Worm (Caenorhabditis elegans): ENCODE measurements around the gene B0034.7.

Gene B0034.7

DNA sequence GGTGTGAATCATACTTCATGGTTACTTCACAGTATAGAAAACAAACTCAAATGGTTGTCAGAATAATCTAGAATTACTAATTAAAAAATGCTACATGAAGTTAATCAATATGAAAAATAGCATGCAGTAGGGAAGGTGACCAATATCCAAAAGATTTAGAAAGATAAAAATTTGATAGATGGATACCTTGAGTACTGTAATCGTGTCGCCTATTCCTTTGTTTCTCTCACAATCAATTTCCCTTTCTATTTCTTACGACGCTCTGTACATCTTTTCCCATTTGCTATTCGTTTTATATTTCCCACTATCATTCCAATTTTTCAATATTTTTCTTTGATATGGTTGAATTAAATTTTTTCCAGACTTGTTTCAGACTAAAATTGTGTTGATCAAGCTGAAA is at the start of gene B0034.7:
Gene B0034.7 (plus strand): TSS at position 301 of the 400 bp plus-strand sequence.
- TF ChIP-seq W03F9.2 (tag; optimal IDR thresholded peaks at IDR 0.05), result no peak
- no peak for TF ChIP-seq dao-5 (tag; optimal IDR thresholded peaks at IDR 0.05)
- no peak for TF ChIP-seq him-1 (tag; optimal IDR thresholded peaks at IDR 0.05)

DNA sequence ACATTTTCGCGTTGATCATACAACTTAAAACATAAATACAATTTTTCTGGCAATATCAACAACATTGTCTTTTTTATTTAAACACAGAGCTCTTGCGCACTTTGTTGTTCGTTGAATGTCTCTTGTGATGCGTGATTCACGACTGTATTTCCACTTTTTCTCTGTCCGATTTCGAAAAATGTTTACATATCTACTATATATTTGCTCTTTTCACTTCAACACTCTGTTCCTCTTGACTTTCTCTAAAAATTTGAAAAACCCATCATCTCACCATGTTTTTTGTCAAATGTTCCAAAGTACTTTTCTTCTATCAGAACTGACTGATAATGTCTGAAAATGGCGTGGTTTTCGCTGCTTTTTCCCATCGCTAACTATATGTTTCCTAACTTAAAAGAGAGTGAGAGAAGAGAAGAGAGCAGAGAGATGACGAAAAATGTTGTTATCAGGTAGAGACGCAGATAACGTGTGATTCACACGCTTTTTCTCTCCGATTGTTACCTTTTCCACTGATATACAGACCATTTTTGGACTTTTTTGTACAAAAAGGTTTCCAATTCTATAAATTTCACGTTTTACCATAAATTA is 49.4 kb upstream of the B0034.7 start:
- TF ChIP-seq W03F9.2 (tag; optimal IDR thresholded peaks at IDR 0.05) (no peak), him-1 (tag; optimal IDR thresholded peaks at IDR 0.05) (no peak)

DNA sequence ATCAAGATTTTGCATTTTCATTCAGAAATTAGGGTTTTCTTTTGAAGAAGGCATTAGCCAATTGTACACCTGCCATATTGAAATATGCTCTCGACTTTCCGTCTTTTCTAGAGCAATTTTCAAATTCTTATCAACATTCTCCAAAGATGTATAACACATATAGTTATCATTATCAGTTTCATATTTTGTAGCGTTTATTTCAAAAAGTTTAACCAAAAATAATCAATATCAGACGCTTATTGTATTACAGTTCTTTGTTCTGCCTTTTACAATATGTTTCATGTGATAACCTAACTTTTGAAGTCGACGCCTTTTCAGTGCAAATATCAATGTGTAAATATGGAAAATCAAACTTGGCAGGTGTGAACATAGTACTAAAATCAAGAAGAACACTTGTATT is 47.5 kb upstream of the B0034.7 start:
- TF ChIP-seq W03F9.2 (tag; optimal IDR thresholded peaks at IDR 0.05) (no peak), him-1 (tag; optimal IDR thresholded peaks at IDR 0.05) (no peak), dao-5 (tag; optimal IDR thresholded peaks at IDR 0.05) (no peak)

- TF ChIP-seq W03F9.2 (tag; optimal IDR thresholded peaks at IDR 0.05) (no peak), dao-5 (tag; optimal IDR thresholded peaks at IDR 0.05) (no peak), him-1 (tag; optimal IDR thresholded peaks at IDR 0.05) (no peak)
Measured at ce11 chrII:5917010-5917472, 44.4 kb upstream of the B0034.7 start, which contains the start of gene frh-1. frh-1 (plus strand) TSS chrII:5917422.

DNA sequence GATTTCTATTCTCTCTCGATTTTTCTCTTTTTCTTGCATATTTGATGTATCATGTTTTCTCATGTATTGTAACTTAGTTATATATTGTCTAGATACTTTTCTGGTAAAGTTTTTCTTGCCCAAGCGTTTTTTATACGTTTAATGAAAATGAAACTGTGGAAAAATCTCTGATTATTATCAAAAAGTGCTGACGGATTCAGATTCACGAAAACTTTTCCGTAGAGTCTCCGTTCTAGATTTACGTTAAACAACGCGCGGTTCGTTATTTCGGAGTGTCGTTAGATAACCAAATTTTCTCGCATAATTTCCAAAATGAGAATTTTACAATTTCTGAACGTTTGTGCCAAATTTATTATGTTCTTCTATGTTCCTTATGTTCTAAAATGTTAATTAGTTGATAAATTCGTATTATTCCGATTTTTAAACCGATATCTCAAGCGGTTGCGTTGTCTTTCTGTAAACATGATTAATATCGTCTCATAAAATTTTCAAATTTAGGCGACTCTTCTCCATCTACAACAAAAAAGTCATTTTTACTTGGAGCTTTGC is 43.2 kb upstream of the B0034.7 start, which contains the start of gene ptp-2:
Gene ptp-2 (plus strand): TSS at position 499 of the 549 bp plus-strand sequence.
- TF ChIP-seq him-1 (tag; optimal IDR thresholded peaks at IDR 0.05) (no peak), dao-5 (tag; optimal IDR thresholded peaks at IDR 0.05) (no peak), W03F9.2 (tag; optimal IDR thresholded peaks at IDR 0.05) (peak; percentile 36)

ce11 chrII:5921620-5922019 is 39.8 kb upstream of the B0034.7 start, which contains the start of gene vrk-1:
vrk-1 (plus strand) TSS chrII:5921967.
- no peak for TF ChIP-seq dao-5 (tag; optimal IDR thresholded peaks at IDR 0.05)
- no peak for TF ChIP-seq W03F9.2 (tag; optimal IDR thresholded peaks at IDR 0.05)
- no peak for TF ChIP-seq him-1 (tag; optimal IDR thresholded peaks at IDR 0.05)

DNA sequence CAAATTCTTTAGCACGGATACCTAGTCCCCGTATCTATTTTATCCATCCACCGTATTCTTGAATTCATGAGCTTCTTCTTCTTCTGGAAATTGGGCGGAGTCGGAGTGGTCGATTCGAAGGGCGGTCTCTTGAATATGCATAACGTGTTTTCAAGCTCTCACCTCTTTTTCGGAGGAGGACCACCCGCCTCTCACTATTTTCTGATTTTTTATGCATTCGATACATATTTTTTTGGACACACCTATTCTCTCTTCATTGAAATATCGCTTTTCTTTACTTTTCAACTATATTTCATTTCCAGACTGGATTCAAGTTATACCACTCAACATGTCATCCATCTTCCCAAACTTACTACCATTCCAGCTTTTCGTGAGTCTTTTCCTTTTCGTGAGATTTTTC is 32.9 kb upstream of the B0034.7 start, which contains the start of gene egl-44:
Gene egl-44 (plus strand): TSS at position 301 of the 400 bp plus-strand sequence.
- TF ChIP-seq him-1 (tag; optimal IDR thresholded peaks at IDR 0.05), result no peak
- no peak for TF ChIP-seq W03F9.2 (tag; optimal IDR thresholded peaks at IDR 0.05)
- no peak for TF ChIP-seq dao-5 (tag; optimal IDR thresholded peaks at IDR 0.05)

DNA sequence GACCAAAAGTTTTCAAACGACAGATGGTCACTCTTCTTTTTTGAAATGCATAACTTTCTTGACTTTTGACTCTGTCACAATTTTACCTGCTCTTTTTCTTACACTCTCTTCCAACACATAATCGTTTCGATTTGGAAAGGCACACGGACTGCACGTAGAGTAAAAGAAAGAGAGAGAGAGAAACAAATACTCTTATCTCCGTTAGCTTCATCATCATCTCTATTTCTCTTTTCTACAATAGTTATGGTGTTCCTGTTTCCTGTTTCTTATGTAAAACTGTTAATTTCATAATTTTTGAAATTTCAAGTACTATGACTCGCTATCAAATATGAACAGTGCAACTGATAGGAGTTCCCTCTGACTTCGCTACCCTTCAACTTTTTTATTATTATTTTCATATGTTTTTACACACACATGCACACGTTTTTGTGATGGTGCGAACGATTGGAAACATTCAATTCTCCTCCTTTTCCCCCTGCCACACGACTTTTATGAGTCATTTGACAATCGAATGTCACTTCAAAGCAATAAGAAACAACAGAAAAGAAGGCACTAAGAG is 31.2 kb upstream of the B0034.7 start:
- TF ChIP-seq W03F9.2 (tag; optimal IDR thresholded peaks at IDR 0.05) (peak; percentile 55), dao-5 (tag; optimal IDR thresholded peaks at IDR 0.05) (no peak)

ce11 chrII:5931109-5931508 is 30.3 kb upstream of the B0034.7 start:
- TF ChIP-seq dao-5 (tag; optimal IDR thresholded peaks at IDR 0.05) (peak; percentile 25), W03F9.2 (tag; optimal IDR thresholded peaks at IDR 0.05) (no peak)

DNA sequence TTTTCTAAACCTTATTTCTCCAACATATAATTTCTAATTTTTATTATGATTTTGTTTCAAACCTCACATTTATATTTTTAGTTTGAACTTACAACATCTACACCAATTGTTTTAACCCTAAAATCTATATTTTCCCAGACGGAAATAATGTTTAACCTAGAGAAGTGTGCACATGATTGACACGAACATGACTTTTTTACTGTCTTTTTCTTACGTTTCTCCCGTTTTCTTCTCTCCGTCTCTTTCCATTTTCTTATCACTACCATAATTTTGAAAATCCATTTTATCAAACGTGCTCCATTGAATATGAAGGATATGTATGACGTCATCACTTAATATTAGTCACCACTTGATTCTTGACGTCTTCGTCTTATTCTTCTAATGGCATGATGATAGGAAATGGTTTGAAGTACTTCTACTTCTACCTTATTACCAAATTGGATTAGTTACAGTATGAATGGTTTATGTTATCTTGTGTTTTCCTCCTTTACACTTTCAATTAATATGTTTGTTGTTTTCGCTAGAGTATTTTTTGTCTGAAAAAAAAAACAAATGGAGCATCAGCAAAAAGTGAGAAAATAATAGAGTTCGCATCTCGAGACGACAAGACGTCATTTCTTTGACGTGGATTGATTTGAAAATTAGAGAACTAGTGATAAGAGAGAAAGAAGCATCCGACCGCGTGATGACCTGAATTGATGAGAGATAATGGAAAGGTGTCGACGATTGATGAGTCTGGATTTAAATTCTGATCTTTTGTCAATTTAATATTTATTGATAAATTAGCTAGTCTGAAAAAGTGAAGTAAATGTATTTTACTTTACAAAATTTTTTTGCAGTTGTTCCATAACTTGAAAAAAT is 29.3 kb upstream of the B0034.7 start:
- TF ChIP-seq dao-5 (tag; optimal IDR thresholded peaks at IDR 0.05) (no peak), him-1 (tag; optimal IDR thresholded peaks at IDR 0.05) (no peak), W03F9.2 (tag; optimal IDR thresholded peaks at IDR 0.05) (no peak)

- no peak for TF ChIP-seq dao-5 (tag; optimal IDR thresholded peaks at IDR 0.05)
- TF ChIP-seq him-1 (tag; optimal IDR thresholded peaks at IDR 0.05), result no peak
- TF ChIP-seq W03F9.2 (tag; optimal IDR thresholded peaks at IDR 0.05), result no peak
Measured at ce11 chrII:5933133-5933532, 28.3 kb upstream of the B0034.7 start.

DNA sequence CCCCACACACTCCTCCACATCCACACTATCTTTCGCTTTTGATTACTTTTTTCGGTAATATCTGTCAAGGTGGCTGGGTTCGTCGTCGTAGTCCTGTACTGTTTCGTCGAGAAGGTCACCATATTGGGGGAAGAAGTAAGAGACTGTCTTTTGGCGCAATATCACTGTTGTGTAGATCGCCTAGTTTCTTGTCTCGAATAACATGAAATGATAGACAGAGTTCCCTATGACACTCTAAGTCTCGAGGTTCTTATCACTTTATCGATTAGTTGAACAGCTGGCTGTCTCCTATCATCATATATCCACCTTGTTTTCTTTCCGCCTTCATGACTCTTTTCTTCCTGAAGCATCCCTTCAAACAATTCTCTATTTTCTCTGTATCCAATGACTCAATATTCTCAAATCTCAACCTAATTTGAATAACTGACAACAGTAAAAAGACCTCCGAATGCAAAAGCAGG is 27.4 kb upstream of the B0034.7 start:
- TF ChIP-seq dao-5 (tag; optimal IDR thresholded peaks at IDR 0.05) (no peak), W03F9.2 (tag; optimal IDR thresholded peaks at IDR 0.05) (no peak), him-1 (tag; optimal IDR thresholded peaks at IDR 0.05) (no peak)

DNA sequence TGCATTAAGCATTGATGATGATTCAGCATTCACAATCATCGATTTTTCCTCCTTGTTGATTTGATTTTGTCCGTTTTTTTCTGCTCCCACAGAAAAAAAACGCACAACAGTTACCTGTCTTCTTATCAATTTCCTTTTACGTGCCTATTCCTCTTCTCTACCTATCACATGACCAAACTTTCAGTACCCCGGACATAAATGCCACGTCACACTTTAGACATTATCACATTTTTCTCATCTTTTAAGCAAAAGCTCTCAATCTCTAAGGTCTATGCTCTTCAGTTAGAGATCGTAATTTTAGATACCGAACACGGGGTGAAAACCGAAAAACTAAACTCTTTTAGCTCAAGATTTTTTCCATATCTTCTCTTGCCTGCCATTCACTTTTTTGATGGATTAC is 25.4 kb upstream of the B0034.7 start:
- TF ChIP-seq dao-5 (tag; optimal IDR thresholded peaks at IDR 0.05) (no peak), him-1 (tag; optimal IDR thresholded peaks at IDR 0.05) (no peak), W03F9.2 (tag; optimal IDR thresholded peaks at IDR 0.05) (no peak)

DNA sequence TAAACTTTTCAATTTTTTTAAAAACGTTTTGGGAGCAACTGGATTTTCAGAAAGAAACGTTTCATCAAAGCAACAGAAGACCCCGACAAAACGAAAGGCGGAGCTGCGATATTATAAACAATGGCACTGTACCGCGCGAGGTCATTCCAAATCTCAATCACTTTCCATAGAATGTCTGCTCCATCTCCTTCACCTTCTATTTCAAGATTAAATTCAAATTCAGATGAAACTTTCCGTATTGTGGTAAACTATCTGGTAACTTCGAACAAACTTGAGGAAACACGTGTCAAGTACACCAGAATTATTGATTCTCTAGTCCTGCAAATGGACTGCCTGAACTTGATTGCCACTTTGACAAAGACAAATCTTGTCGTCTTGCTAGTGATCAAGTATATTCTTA is 20.6 kb upstream of the B0034.7 start, which contains the start of gene F28B12.6:
Gene F28B12.6 (plus strand): TSS at position 49 of the 400 bp plus-strand sequence.
- no peak for TF ChIP-seq dao-5 (tag; optimal IDR thresholded peaks at IDR 0.05)
- TF ChIP-seq him-1 (tag; optimal IDR thresholded peaks at IDR 0.05), result no peak
- TF ChIP-seq W03F9.2 (tag; optimal IDR thresholded peaks at IDR 0.05), result no peak
